Worm (Caenorhabditis elegans): ENCODE data around the gene srj-9.

- TF ChIP-seq nhr-6 (tag; optimal IDR thresholded peaks at IDR 0.05) = no peak
- no peak for TF ChIP-seq lsy-2 (tag; optimal IDR thresholded peaks at IDR 0.05)
- TF ChIP-seq ama-1 (optimal IDR thresholded peaks at IDR 0.05) = no peak
- no peak for TF ChIP-seq R02D3.7 (tag; optimal IDR thresholded peaks at IDR 0.05)
- TF ChIP-seq blmp-1 (tag; optimal IDR thresholded peaks at IDR 0.05; ENCODE audit: insufficient read depth) = no peak
- TF ChIP-seq nhr-23 (tag; optimal IDR thresholded peaks at IDR 0.05) = no peak
- TF ChIP-seq snpc-4 (tag; optimal IDR thresholded peaks at IDR 0.05) = no peak
- TF ChIP-seq lin-39 (tag; optimal IDR thresholded peaks at IDR 0.05) = no peak
- no peak for TF ChIP-seq elt-3 (tag; optimal IDR thresholded peaks at IDR 0.05)
Measured at ce11 chrV:3442609-3443008, 10.9 kb downstream of the srj-9 start.
